Fruit fly (Drosophila melanogaster) whole organism, embryonic: Measurements from ENCODE around the gene CG8925.
A peak's percentile ranks its signal among the peaks of the same experiment; 100 is the strongest.

Experiments
- Adf1 ChIP-seq: fragments of 200-800 bp; sonication (Bioruptor generic); IDR thresholded peaks from 2 replicates; pipeline ENCODE4 v1.3.6; 2022; ENCODE audit warnings: missing biosample characterization, missing genetic modification characterization
- Atf-2 ChIP-seq: fragments of 200-800 bp; sonication (Bioruptor generic); optimal IDR thresholded peaks from 2 replicates; lab custom pipeline; 2016; ENCODE audit warnings: missing biosample characterization, missing genetic modification characterization
- Bgb ChIP-seq: fragments of 200-800 bp; sonication (Bioruptor generic); IDR thresholded peaks from 2 replicates; pipeline ENCODE4 v1.3.6; 2022; ENCODE audit warnings: missing biosample characterization, missing genetic modification characterization; ENCODE audit not compliant: partially characterized antibody
- CG10147 ChIP-seq: fragments of 200-800 bp; sonication (Bioruptor generic); optimal IDR thresholded peaks from 2 replicates; lab custom pipeline; 2019; ENCODE audit warnings: missing biosample characterization, mild to moderate bottlenecking, missing genetic modification characterization, moderate library complexity
- CG1529 ChIP-seq: fragments of 200-800 bp; sonication (Bioruptor generic); optimal IDR thresholded peaks from 3 replicates; lab custom pipeline; 2018; ENCODE audit warnings: missing biosample characterization, missing genetic modification characterization
- CG15601 ChIP-seq: fragments of 200-800 bp; sonication (Bioruptor generic); optimal IDR thresholded peaks from 3 replicates; lab custom pipeline; 2019; ENCODE audit warnings: missing biosample characterization, mild to moderate bottlenecking, missing genetic modification characterization, moderate library complexity
- CG16779 ChIP-seq: fragments of 200-800 bp; sonication (Bioruptor generic); IDR thresholded peaks from 2 replicates; pipeline ENCODE4 v1.3.6; 2022; ENCODE audit warnings: missing biosample characterization, missing genetic modification characterization
- CG16813 ChIP-seq: fragments of 200-800 bp; sonication (Bioruptor generic); IDR thresholded peaks from 3 replicates; pipeline ENCODE4 v1.3.6; 2022; ENCODE audit warnings: missing biosample characterization, missing genetic modification characterization; ENCODE audit not compliant: partially characterized antibody
- CG17186 ChIP-seq: fragments of 200-800 bp; sonication (Bioruptor generic); optimal IDR thresholded peaks from 3 replicates; lab custom pipeline; 2017; ENCODE audit warnings: missing biosample characterization, missing genetic modification reagents, missing genetic modification characterization
- CG17328 ChIP-seq: fragments of 200-800 bp; sonication (Bioruptor generic); IDR thresholded peaks from 2 replicates; pipeline ENCODE4 v1.3.6; 2022; ENCODE audit warnings: missing biosample characterization, missing genetic modification characterization
- CG17568 ChIP-seq: fragments of 200-800 bp; sonication (Bioruptor generic); optimal IDR thresholded peaks from 2 replicates; lab custom pipeline; 2018; ENCODE audit warnings: missing biosample characterization, mild to moderate bottlenecking, missing genetic modification characterization, moderate library complexity
- CG17802 ChIP-seq: fragments of 200-800 bp; sonication (Bioruptor generic); optimal IDR thresholded peaks from 2 replicates; lab custom pipeline; 2018; ENCODE audit warnings: missing biosample characterization, mild to moderate bottlenecking, missing genetic modification characterization, moderate library complexity
- CG1792 ChIP-seq: fragments of 200-800 bp; sonication (Bioruptor generic); optimal IDR thresholded peaks from 2 replicates; lab custom pipeline; 2016; ENCODE audit warnings: missing biosample characterization, missing genetic modification characterization
- CG32767 ChIP-seq: fragments of 200-800 bp; sonication (Bioruptor generic); IDR thresholded peaks from 2 replicates; pipeline ENCODE4 v1.3.6; 2022; ENCODE audit warnings: missing biosample characterization, missing genetic modification characterization
- CG6254 ChIP-seq: fragments of 200-800 bp; sonication (Bioruptor generic); optimal IDR thresholded peaks from 3 replicates; lab custom pipeline; 2017; ENCODE audit warnings: mild to moderate bottlenecking, missing biosample characterization, missing genetic modification reagents, missing genetic modification characterization
- CG6854 ChIP-seq: fragments of 200-800 bp; sonication (Bioruptor generic); optimal IDR thresholded peaks from 3 replicates; lab custom pipeline; 2017; ENCODE audit warnings: missing biosample characterization, mild to moderate bottlenecking, missing genetic modification characterization
- CG7556 ChIP-seq: fragments of 200-800 bp; sonication (Bioruptor generic); optimal IDR thresholded peaks from 2 replicates; lab custom pipeline; 2017; ENCODE audit warnings: missing biosample characterization, mild to moderate bottlenecking, missing genetic modification characterization
- CG7786 ChIP-seq: fragments of 200-800 bp; sonication (Bioruptor generic); optimal IDR thresholded peaks from 2 replicates; lab custom pipeline; 2016; ENCODE audit warnings: missing biosample characterization, missing genetic modification characterization
- CG8089 ChIP-seq: fragments of 200-800 bp; sonication (Bioruptor generic); optimal IDR thresholded peaks from 3 replicates; lab custom pipeline; 2016; ENCODE audit warnings: missing biosample characterization, missing genetic modification characterization
- D19B ChIP-seq: fragments of 200-800 bp; sonication (Bioruptor generic); optimal IDR thresholded peaks from 2 replicates; lab custom pipeline; 2017; ENCODE audit warnings: missing biosample characterization, mild to moderate bottlenecking, missing genetic modification characterization
- Ets97D ChIP-seq: fragments of 200-800 bp; sonication (Bioruptor generic); optimal IDR thresholded peaks from 3 replicates; lab custom pipeline; 2016; ENCODE audit warnings: missing biosample characterization, missing genetic modification characterization
- Gug ChIP-seq: fragments of 200-800 bp; sonication (Bioruptor generic); IDR thresholded peaks from 4 replicates; pipeline ENCODE4 v1.3.6; 2022; ENCODE audit warnings: missing biosample characterization, missing genetic modification characterization
- Hr39 ChIP-seq: fragments of >200 bp; optimal IDR thresholded peaks from 2 replicates; lab custom pipeline; 2017
- Mrtf ChIP-seq: fragments of 200-800 bp; sonication (Bioruptor generic); IDR thresholded peaks from 3 replicates; pipeline ENCODE4 v1.3.6; 2022; ENCODE audit warnings: missing biosample characterization, missing genetic modification characterization
- NfI ChIP-seq: fragments of 200-800 bp; sonication (Bioruptor generic); optimal IDR thresholded peaks from 3 replicates; lab custom pipeline; 2018; ENCODE audit warnings: missing biosample characterization, mild to moderate bottlenecking, missing genetic modification characterization, moderate library complexity
- Oli ChIP-seq: fragments of 200-800 bp; sonication (Bioruptor generic); optimal IDR thresholded peaks from 2 replicates; lab custom pipeline; 2018; ENCODE audit warnings: missing biosample characterization, mild to moderate bottlenecking, missing genetic modification characterization, moderate library complexity
- Six4 ChIP-seq: fragments of 200-800 bp; sonication (Bioruptor generic); optimal IDR thresholded peaks from 2 replicates; lab custom pipeline; 2016; ENCODE audit warnings: missing biosample characterization, missing genetic modification characterization
- Sox100B ChIP-seq: fragments of 200-800 bp; sonication (Bioruptor generic); optimal IDR thresholded peaks from 3 replicates; lab custom pipeline; 2018; ENCODE audit warnings: missing biosample characterization, mild to moderate bottlenecking, missing genetic modification characterization
- YL-1 ChIP-seq: fragments of 200-800 bp; sonication (Bioruptor generic); optimal IDR thresholded peaks from 3 replicates; lab custom pipeline; 2017; ENCODE audit warnings: missing biosample characterization, mild to moderate bottlenecking, missing genetic modification characterization
- bigmax ChIP-seq: fragments of 200-800 bp; sonication (Bioruptor generic); optimal IDR thresholded peaks from 2 replicates; lab custom pipeline; 2018; ENCODE audit warnings: missing biosample characterization, mild to moderate bottlenecking, missing genetic modification characterization
- cg ChIP-seq: fragments of 200-800 bp; sonication (Bioruptor generic); optimal IDR thresholded peaks from 3 replicates; lab custom pipeline; 2019; ENCODE audit warnings: missing biosample characterization, mild to moderate bottlenecking, missing genetic modification characterization, moderate library complexity
- chn ChIP-seq: fragments of 200-800 bp; sonication (Bioruptor generic); optimal IDR thresholded peaks from 2 replicates; lab custom pipeline; 2016; ENCODE audit warnings: missing biosample characterization, missing genetic modification characterization
- corto ChIP-seq: fragments of 200-800 bp; sonication (Bioruptor generic); optimal IDR thresholded peaks from 2 replicates; lab custom pipeline; 2016; ENCODE audit warnings: missing biosample characterization, mild to moderate bottlenecking, missing genetic modification characterization, moderate library complexity
- cwo ChIP-seq: fragments of 200-800 bp; sonication (Bioruptor generic); optimal IDR thresholded peaks from 3 replicates; lab custom pipeline; 2017; ENCODE audit warnings: missing biosample characterization, missing genetic modification characterization, mild to moderate bottlenecking, moderate library complexity, missing genetic modification reagents
- dysf ChIP-seq: fragments of 200-800 bp; sonication (Bioruptor generic); IDR thresholded peaks from 3 replicates; pipeline ENCODE4 v1.3.6; 2022; ENCODE audit warnings: missing biosample characterization, missing genetic modification characterization
- esg ChIP-seq: fragments of 200-800 bp; sonication (Bioruptor generic); conservative IDR thresholded peaks from 2 replicates; pipeline ENCODE4 v1.3.6; 2022; ENCODE audit warnings: missing biosample characterization, missing genetic modification characterization
- hkb ChIP-seq, 2 experiments: fragments of 200-800 bp in 1 of 2; fragments of >200 bp in 1 of 2; sonication (Bioruptor generic) in 1 of 2; IDR thresholded peaks in 1 of 2; optimal IDR thresholded peaks in 1 of 2; 2 replicates each; pipeline versions ENCODE4 v1.3.6 to Lab custom; 2017 to 2022; ENCODE audit warnings: missing biosample characterization in 1 of 2, missing genetic modification characterization in 1 of 2
- maf-S ChIP-seq: fragments of 200-800 bp; sonication (Bioruptor generic); optimal IDR thresholded peaks from 2 replicates; lab custom pipeline; 2016; ENCODE audit warnings: missing biosample characterization, missing genetic modification characterization
- nau ChIP-seq: fragments of 200-800 bp; sonication (Bioruptor generic); optimal IDR thresholded peaks from 3 replicates; lab custom pipeline; 2017; ENCODE audit warnings: missing biosample characterization, mild to moderate bottlenecking, missing genetic modification characterization, missing genetic modification reagents
- onecut ChIP-seq: fragments of 200-800 bp; sonication (Bioruptor generic); IDR thresholded peaks from 2 replicates; pipeline ENCODE4 v1.3.6; 2022; ENCODE audit warnings: missing biosample characterization, missing genetic modification characterization
- pb ChIP-seq: fragments of 200-800 bp; sonication (Bioruptor generic); optimal IDR thresholded peaks from 3 replicates; lab custom pipeline; 2016; ENCODE audit warnings: missing biosample characterization, missing genetic modification characterization
- phol ChIP-seq: fragments of 200-800 bp; sonication (Bioruptor generic); optimal IDR thresholded peaks from 3 replicates; lab custom pipeline; 2018; ENCODE audit warnings: missing biosample characterization, mild to moderate bottlenecking, missing genetic modification characterization, moderate library complexity
- pum ChIP-seq: fragments of 200-800 bp; sonication (Bioruptor generic); optimal IDR thresholded peaks from 2 replicates; lab custom pipeline; 2016; ENCODE audit warnings: missing biosample characterization, missing genetic modification characterization
- rib ChIP-seq: fragments of 200-800 bp; sonication (Bioruptor generic); IDR thresholded peaks from 2 replicates; pipeline ENCODE4 v1.3.6; 2022; ENCODE audit warnings: missing biosample characterization, missing genetic modification characterization
- sc ChIP-seq, 3 experiments: fragments of >200 bp in 2 of 3; fragments of 200-800 bp in 1 of 3; sonication (Bioruptor generic) in 1 of 3; optimal IDR thresholded peaks; 2 replicates in 2 of 3; 3 replicates in 1 of 3; lab custom pipeline; 2017; ENCODE audit warnings: mild to moderate bottlenecking in 1 of 3, missing biosample characterization in 1 of 3, missing genetic modification characterization in 1 of 3, missing genetic modification reagents in 1 of 3
- tin ChIP-seq: fragments of 200-800 bp; sonication (Bioruptor generic); optimal IDR thresholded peaks from 3 replicates; lab custom pipeline; 2016; ENCODE audit warnings: missing biosample characterization, missing genetic modification characterization
- trem ChIP-seq: fragments of 200-800 bp; optimal IDR thresholded peaks from 3 replicates; lab custom pipeline; 2019; ENCODE audit warnings: missing biosample characterization, mild to moderate bottlenecking, missing genetic modification characterization, moderate library complexity
- tx ChIP-seq: fragments of 200-800 bp; sonication (Bioruptor generic); optimal IDR thresholded peaks from 2 replicates; lab custom pipeline; 2016; ENCODE audit warnings: missing biosample characterization, missing genetic modification characterization

The CG8925 gene

DNA sequence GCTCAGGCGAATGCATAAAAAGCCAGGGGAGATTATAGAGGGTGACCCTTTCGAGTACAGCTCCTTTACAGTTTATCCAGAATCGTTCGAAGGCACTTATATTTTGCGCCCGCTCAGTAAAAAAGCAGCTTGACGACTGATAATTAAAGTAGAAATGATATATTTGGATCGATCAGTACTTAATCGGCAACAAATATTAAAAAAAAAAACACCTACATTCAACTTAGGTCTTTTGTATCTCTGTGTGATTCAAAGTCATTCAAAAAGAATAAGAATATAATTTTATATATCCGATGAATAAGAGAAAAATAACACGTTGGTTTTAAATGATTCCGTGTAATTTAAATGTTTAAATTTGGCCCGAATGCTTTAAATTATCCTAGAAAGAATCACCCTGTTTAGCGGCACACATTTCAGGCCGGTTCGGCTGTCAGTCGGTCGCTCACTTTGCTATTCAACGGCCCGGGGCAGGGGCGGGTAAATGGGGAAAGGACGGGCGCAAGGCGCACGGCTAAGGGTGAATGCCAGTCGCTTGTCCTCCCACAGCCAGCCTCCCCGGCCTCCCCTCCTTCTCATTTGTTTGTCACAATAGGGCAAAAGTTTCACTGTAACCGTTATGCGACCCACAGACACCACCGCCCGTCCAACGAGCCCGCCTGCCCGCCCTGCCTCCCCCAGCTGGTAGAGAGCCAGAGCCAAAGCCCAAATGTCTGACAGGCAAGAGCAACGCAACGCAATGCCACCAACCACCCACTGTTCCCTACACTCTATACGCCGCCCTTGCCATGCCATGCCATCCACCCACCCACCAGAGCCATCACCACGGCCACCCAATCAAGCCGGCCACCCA, 41.3 kb downstream of the CG8925 start (continued):
- no peak for TF ChIP-seq chn (GFP tag; lab: Kevin White, UChicago)
- TF ChIP-seq pum (GFP tag; lab: Kevin White, UChicago), result peak; percentile 3
- no peak for TF ChIP-seq CG17186
- TF ChIP-seq Ets97D, result no peak
- no peak for TF ChIP-seq CG32767 (GFP tag; lab: Robert Waterston, UW)
- no peak for TF ChIP-seq tx
- no peak for TF ChIP-seq cg (GFP tag; lab: Kevin White, UChicago)
- TF ChIP-seq cwo, result peak; percentile 72
- no peak for TF ChIP-seq CG17328 (GFP tag; lab: Robert Waterston, UW)
- TF ChIP-seq CG10147 (GFP tag; lab: Kevin White, UChicago), result peak; percentile 80
- TF ChIP-seq bigmax (GFP tag; lab: Kevin White, UChicago), result no peak
- TF ChIP-seq CG17802 (tag; lab: Kevin White, UChicago), result no peak
- 0 out of 3 replicates have a peak, but pooled peaks have one; percentile 6 for TF ChIP-seq Mrtf (GFP tag; lab: Robert Waterston, UW)
- TF ChIP-seq Hr39 (lab: Kevin White, UChicago), result peak; percentile 23
- TF ChIP-seq CG16813 (GFP tag; lab: Robert Waterston, UW), result no peak
- TF ChIP-seq maf-S, result no peak
- TF ChIP-seq Atf-2 (GFP tag; lab: Kevin White, UChicago), result no peak
- TF ChIP-seq dysf, result peak; percentile 26; the same call in 1 of the 3 replicates
- TF ChIP-seq D19B (GFP tag; lab: Kevin White, UChicago), result peak; percentile 40
- 0 out of 2 replicates have a peak, but pooled peaks have one; percentile 18 for TF ChIP-seq esg
- peak; percentile 53 for TF ChIP-seq CG6254
- no peak for TF ChIP-seq pb (GFP tag; lab: Kevin White, UChicago)
- TF ChIP-seq Sox100B (GFP tag; lab: Kevin White, UChicago), result peak; percentile 84
- peak; percentile 73 for TF ChIP-seq CG6854 (GFP tag; lab: Kevin White, UChicago)
- TF ChIP-seq hkb (optimal IDR thresholded peaks at IDR 0.05; lab: Kevin White, UChicago), result no peak
- TF ChIP-seq hkb (GFP tag; IDR thresholded peaks at IDR 0.05; lab: Robert Waterston, UW), result no peak
- TF ChIP-seq corto (GFP tag; lab: Kevin White, UChicago), result no peak
- TF ChIP-seq onecut, result peak; percentile 26
- peak; percentile 43 for TF ChIP-seq Oli
- peak; percentile 93 for TF ChIP-seq CG7556 (GFP tag; lab: Kevin White, UChicago)
- TF ChIP-seq Adf1 (GFP tag; lab: Robert Waterston, UW), result peak; percentile 71; the same call in 1 of the 2 replicates
- peak; percentile 59 for TF ChIP-seq phol (tag; lab: Kevin White, UChicago)
- TF ChIP-seq tin (GFP tag; lab: Kevin White, UChicago), result peak; percentile 48
- TF ChIP-seq CG8089, result no peak
- no peak for TF ChIP-seq sc (optimal IDR thresholded peaks at IDR 0.05; lab: Kevin White, UChicago)
- TF ChIP-seq sc (GFP tag; optimal IDR thresholded peaks at IDR 0.05; lab: Kevin White, UChicago), result no peak
- no peak for TF ChIP-seq rib (GFP tag; lab: Robert Waterston, UW)
- peak; percentile 58 for TF ChIP-seq nau (GFP tag; lab: Kevin White, UChicago)
- TF ChIP-seq CG1529, result no peak
- peak; percentile 9 for TF ChIP-seq CG17568 (GFP tag; lab: Kevin White, UChicago)
- peak; percentile 27 for TF ChIP-seq NfI (GFP tag; lab: Kevin White, UChicago)
- peak; percentile 4 for TF ChIP-seq Six4 (GFP tag; lab: Kevin White, UChicago)
- peak; percentile 7; the same call in 1 of the 4 replicates for TF ChIP-seq Gug (GFP tag; lab: Robert Waterston, UW)
- no peak for TF ChIP-seq CG1792
- TF ChIP-seq CG7786 (GFP tag; lab: Kevin White, UChicago), result no peak
- peak; percentile 29 for TF ChIP-seq CG15601
- TF ChIP-seq Bgb, result peak; percentile 14; the same call in 1 of the 2 replicates
- TF ChIP-seq YL-1, result no peak
- no peak for TF ChIP-seq trem (tag; lab: Kevin White, UChicago)
- TF ChIP-seq CG16779 (GFP tag; lab: Robert Waterston, UW), result 0 out of 2 replicates have a peak, but pooled peaks have one; percentile 25
